Fruit fly (Drosophila melanogaster) Kc167 (cell line): Measurements from ENCODE around the gene Eip74EF.

Experiments
- Myc ChIP-seq: fragments of >200 bp; optimal IDR thresholded peaks from 2 replicates; lab custom pipeline; 2017; ENCODE audit warnings: missing external identifiers
- ttk ChIP-seq: sonication (Bioruptor generic); optimal IDR thresholded peaks from 2 replicates; lab custom pipeline; 2017; ENCODE audit warnings: missing external identifiers

dm6 chr3L:17576093-17576885 lies 42.8 kb downstream of the Eip74EF start:
- TF ChIP-seq ttk (lab: Kevin White, UChicago) (no peak), Myc (lab: Kevin White, UChicago) (no peak)
